Worm (Caenorhabditis elegans): Measurements from ENCODE around the gene C46A5.4.

DNA sequence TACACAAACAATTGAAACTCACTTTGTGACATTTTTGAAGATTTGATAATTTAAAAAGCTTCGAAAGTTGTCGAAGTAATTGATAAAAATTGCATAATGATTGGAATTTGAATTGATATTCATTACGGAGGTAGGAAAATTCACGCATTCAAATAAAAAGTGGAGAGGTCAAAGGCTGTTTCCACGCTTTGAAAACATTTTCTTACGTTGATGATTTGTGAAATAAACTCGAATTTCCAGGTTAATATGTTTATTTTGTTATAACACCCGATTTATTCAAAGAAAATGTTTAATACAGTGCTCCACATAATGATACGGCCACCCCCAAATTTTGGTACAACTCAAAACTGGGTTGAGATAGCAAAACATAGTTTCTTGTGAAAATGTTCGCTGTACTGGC is 46.1 kb upstream of the C46A5.4 start, which contains the start of gene C33H5.16:
- TF ChIP-seq pha-4 (tag; optimal IDR thresholded peaks at IDR 0.05) = no peak
- no peak for TF ChIP-seq ama-1 (optimal IDR thresholded peaks at IDR 0.05)
- TF ChIP-seq ceh-14 (tag; optimal IDR thresholded peaks at IDR 0.05) = no peak
- no peak for TF ChIP-seq unc-86 (tag; optimal IDR thresholded peaks at IDR 0.05)
- no peak for TF ChIP-seq K02D7.2 (tag; optimal IDR thresholded peaks at IDR 0.05)
